Comparison of ENCODE assay signal across 3 fruit fly cellular contexts in the genomic region with DNA sequence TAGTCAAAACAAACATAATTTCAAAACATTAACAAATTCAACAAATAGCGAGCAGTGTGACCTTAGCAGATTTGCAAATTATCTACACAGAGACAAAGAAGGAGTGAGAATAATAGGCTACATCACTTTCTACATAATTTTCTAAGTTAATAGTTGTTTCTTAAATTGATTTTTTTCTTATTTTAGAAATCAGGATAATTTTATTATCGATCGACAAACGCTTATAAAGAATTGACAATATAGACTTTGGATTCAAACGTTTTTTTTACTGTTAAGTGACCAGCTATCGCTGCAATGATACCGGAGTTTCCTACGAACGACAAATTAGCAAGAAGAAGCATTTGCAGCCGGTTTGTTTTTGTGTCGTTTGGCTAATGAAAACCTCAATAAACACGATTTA.
A peak's percentile ranks its signal among the peaks of the same experiment; 100 is the strongest.
TF ChIP-seq lines count a peak whose summit lies in the region.

A gene (minus strand): TSS at position 87 of the 400 bp plus-strand sequence.
A gene (plus strand): TSS at position 316 of the 400 bp plus-strand sequence.

TF ChIP-seq in whole organism, adult, 20 proteins besides CTCF, POLR2A, EP300 and RAD21 (continued from another document):
- TF ChIP-seq CG7045 (GFP tag; optimal IDR thresholded peaks at IDR 0.05; lab: Kevin White, UChicago) (peak; percentile 48), cic (GFP tag; optimal IDR thresholded peaks at IDR 0.05; lab: Kevin White, UChicago) (no peak), ovo (GFP tag; optimal IDR thresholded peaks at IDR 0.05; lab: Kevin White, UChicago) (peak; percentile 61)

TF ChIP-seq in whole organism, embryonic, 481 proteins besides CTCF, POLR2A, EP300 and RAD21 (continued from another document and continues in another):
- no peak for TF ChIP-seq Hmr (GFP tag; optimal IDR thresholded peaks at IDR 0.05; lab: Kevin White, UChicago)
- TF ChIP-seq repo (GFP tag; optimal IDR thresholded peaks at IDR 0.05; lab: Kevin White, UChicago), result peak; percentile 32
- TF ChIP-seq tio (GFP tag; optimal IDR thresholded peaks at IDR 0.05; lab: Kevin White, UChicago), result no peak
- TF ChIP-seq fu2 (GFP tag; optimal IDR thresholded peaks at IDR 0.05; lab: Kevin White, UChicago), result peak; percentile 71
- peak; percentile 54 for TF ChIP-seq esg (GFP tag; conservative IDR thresholded peaks at IDR 0.05; lab: Robert Waterston, UW)
- TF ChIP-seq Lim3 (GFP tag; IDR thresholded peaks at IDR 0.05; lab: Robert Waterston, UW), result no peak
- no peak for TF ChIP-seq Tbp (GFP tag; optimal IDR thresholded peaks at IDR 0.05; lab: Kevin White, UChicago)
- TF ChIP-seq chm (GFP tag; IDR thresholded peaks at IDR 0.05; lab: Robert Waterston, UW), result no peak
- TF ChIP-seq HHEX (GFP tag; optimal IDR thresholded peaks at IDR 0.05; lab: Kevin White, UChicago), result peak; percentile 16
- peak; percentile 64 for TF ChIP-seq CG12942 (GFP tag; optimal IDR thresholded peaks at IDR 0.05; lab: Kevin White, UChicago)
- TF ChIP-seq Antp (GFP tag; optimal IDR thresholded peaks at IDR 0.05; lab: Kevin White, UChicago), result peak; percentile 48
- TF ChIP-seq CG5953 (GFP tag; IDR thresholded peaks at IDR 0.05; lab: Robert Waterston, UW), result no peak
- TF ChIP-seq bigmax (GFP tag; optimal IDR thresholded peaks at IDR 0.05; lab: Kevin White, UChicago), result no peak
- TF ChIP-seq tx (GFP tag; optimal IDR thresholded peaks at IDR 0.05; lab: Kevin White, UChicago), result peak; percentile 57
- TF ChIP-seq Taf1 (GFP tag; IDR thresholded peaks at IDR 0.05; lab: Robert Waterston, UW), result peak; percentile 46
- peak; percentile 40; the same call in 1 of the 2 replicates for TF ChIP-seq inv (GFP tag; IDR thresholded peaks at IDR 0.05; lab: Robert Waterston, UW; ENCODE audit: partially characterized antibody)
- no peak for TF ChIP-seq ewg (GFP tag; optimal IDR thresholded peaks at IDR 0.05; lab: Kevin White, UChicago)
- TF ChIP-seq CG13624 (GFP tag; optimal IDR thresholded peaks at IDR 0.05; lab: Kevin White, UChicago), result peak; percentile 75
- TF ChIP-seq fd96Cb (tag; optimal IDR thresholded peaks at IDR 0.05; lab: Kevin White, UChicago), result peak; percentile 47
- peak; percentile 76 for TF ChIP-seq Xrp1 (GFP tag; IDR thresholded peaks at IDR 0.05; lab: Robert Waterston, UW)
- no peak for TF ChIP-seq bowl (GFP tag; IDR thresholded peaks at IDR 0.05; lab: Robert Waterston, UW)
- no peak for TF ChIP-seq Sox102F (GFP tag; optimal IDR thresholded peaks at IDR 0.05; lab: Kevin White, UChicago)
- peak; percentile 16 for TF ChIP-seq CG33557 (GFP tag; optimal IDR thresholded peaks at IDR 0.05; lab: Kevin White, UChicago)
- no peak for TF ChIP-seq Hey (tag; optimal IDR thresholded peaks at IDR 0.05; lab: Kevin White, UChicago)
- no peak for TF ChIP-seq CG13894 (tag; optimal IDR thresholded peaks at IDR 0.05; lab: Kevin White, UChicago)
- no peak for TF ChIP-seq gem (tag; optimal IDR thresholded peaks at IDR 0.05; lab: Kevin White, UChicago)
- peak; percentile 31 for TF ChIP-seq Dek (tag; optimal IDR thresholded peaks at IDR 0.05; lab: Kevin White, UChicago)
- peak; percentile 73 for TF ChIP-seq CG14710 (tag; optimal IDR thresholded peaks at IDR 0.05; lab: Kevin White, UChicago)
- TF ChIP-seq CG7372 (GFP tag; IDR thresholded peaks at IDR 0.05; lab: Robert Waterston, UW), result peak; percentile 68
- TF ChIP-seq gsb (GFP tag; IDR thresholded peaks at IDR 0.05; lab: Robert Waterston, UW), result no peak
- TF ChIP-seq MBD-R2 (GFP tag; IDR thresholded peaks at IDR 0.05; lab: Robert Waterston, UW), result peak; percentile 92
- TF ChIP-seq slbo (GFP tag; IDR thresholded peaks at IDR 0.05; lab: Robert Waterston, UW), result peak; percentile 83
- no peak for TF ChIP-seq CG6765 (GFP tag; optimal IDR thresholded peaks at IDR 0.05; lab: Kevin White, UChicago)
- TF ChIP-seq pb (GFP tag; optimal IDR thresholded peaks at IDR 0.05; lab: Kevin White, UChicago), result no peak
- no peak for TF ChIP-seq sc (optimal IDR thresholded peaks at IDR 0.05; lab: Kevin White, UChicago)
- peak; percentile 8 for TF ChIP-seq sc (GFP tag; optimal IDR thresholded peaks at IDR 0.05; lab: Kevin White, UChicago)
- no peak for TF ChIP-seq HLHmδ (GFP tag; optimal IDR thresholded peaks at IDR 0.05; lab: Kevin White, UChicago)
- no peak for TF ChIP-seq Kr (GFP tag; optimal IDR thresholded peaks at IDR 0.05; lab: Kevin White, UChicago)
- no peak for TF ChIP-seq CG6175 (GFP tag; IDR thresholded peaks at IDR 0.05; lab: Robert Waterston, UW)
- no peak for TF ChIP-seq fd102C (GFP tag; optimal IDR thresholded peaks at IDR 0.05; lab: Kevin White, UChicago)
- peak; percentile 44; the same call in 1 of the 2 replicates for TF ChIP-seq danr (GFP tag; IDR thresholded peaks at IDR 0.05; lab: Robert Waterston, UW)
- TF ChIP-seq sd (tag; optimal IDR thresholded peaks at IDR 0.05; lab: Kevin White, UChicago), result no peak
- peak; percentile 56 for TF ChIP-seq tin (GFP tag; optimal IDR thresholded peaks at IDR 0.05; lab: Kevin White, UChicago)
- no peak for TF ChIP-seq dan (GFP tag; IDR thresholded peaks at IDR 0.05; lab: Robert Waterston, UW)
- TF ChIP-seq so (GFP tag; IDR thresholded peaks at IDR 0.05; lab: Robert Waterston, UW), result no peak; the same call in 2 of the 3 replicates
- no peak for TF ChIP-seq kah (GFP tag; optimal IDR thresholded peaks at IDR 0.05; lab: Kevin White, UChicago)
- TF ChIP-seq Dad (GFP tag; optimal IDR thresholded peaks at IDR 0.05; lab: Kevin White, UChicago), result peak; percentile 56
- no peak for TF ChIP-seq Asciz (GFP tag; optimal IDR thresholded peaks at IDR 0.05; lab: Kevin White, UChicago)
- TF ChIP-seq CG4360 (GFP tag; IDR thresholded peaks at IDR 0.05; lab: Robert Waterston, UW), result no peak
- peak; percentile 88 for TF ChIP-seq CG9932 (GFP tag; IDR thresholded peaks at IDR 0.05; lab: Robert Waterston, UW)
- TF ChIP-seq CG11723 (GFP tag; optimal IDR thresholded peaks at IDR 0.05; lab: Kevin White, UChicago), result no peak
- TF ChIP-seq CG7786 (GFP tag; optimal IDR thresholded peaks at IDR 0.05; lab: Kevin White, UChicago), result peak; percentile 61
- peak; percentile 38 for TF ChIP-seq CG34376 (GFP tag; optimal IDR thresholded peaks at IDR 0.05; lab: Kevin White, UChicago)
- peak; percentile 44; the same call in 1 of the 3 replicates for TF ChIP-seq H15 (GFP tag; IDR thresholded peaks at IDR 0.05; lab: Robert Waterston, UW)
- TF ChIP-seq CG10565 (GFP tag; optimal IDR thresholded peaks at IDR 0.05; lab: Kevin White, UChicago), result no peak
- no peak for TF ChIP-seq Hr78 (GFP tag; optimal IDR thresholded peaks at IDR 0.05; lab: Kevin White, UChicago)
- TF ChIP-seq CG12391 (tag; optimal IDR thresholded peaks at IDR 0.05; lab: Kevin White, UChicago), result peak; percentile 73
- no peak for TF ChIP-seq CG6854 (GFP tag; optimal IDR thresholded peaks at IDR 0.05; lab: Kevin White, UChicago)
- peak; percentile 60 for TF ChIP-seq Dip3 (GFP tag; optimal IDR thresholded peaks at IDR 0.05; lab: Kevin White, UChicago)
- no peak for TF ChIP-seq usp (GFP tag; optimal IDR thresholded peaks at IDR 0.05; lab: Kevin White, UChicago)
- peak; percentile 35 for TF ChIP-seq kay (GFP tag; optimal IDR thresholded peaks at IDR 0.05; lab: Kevin White, UChicago)
- TF ChIP-seq Sry-β (GFP tag; optimal IDR thresholded peaks at IDR 0.05; lab: Kevin White, UChicago), result peak; percentile 29
- peak; percentile 19 for TF ChIP-seq dm (GFP tag; optimal IDR thresholded peaks at IDR 0.05; lab: Kevin White, UChicago)

TF ChIP-seq in whole organism, prepupa, 60 proteins besides CTCF, POLR2A, EP300 and RAD21 (continued from another document):
- peak; percentile 70 for TF ChIP-seq cyc (GFP tag; optimal IDR thresholded peaks at IDR 0.05; lab: Kevin White, UChicago)
- TF ChIP-seq dac (GFP tag; optimal IDR thresholded peaks at IDR 0.05; lab: Kevin White, UChicago), result no peak
TF ChIP-seq in whole organism, prepupa: peak in this region for 12.
